Worm (Caenorhabditis elegans): Measurements from ENCODE around the gene myrf-2.

- TF ChIP-seq lsy-2 (tag; optimal IDR thresholded peaks at IDR 0.05) = no peak
- no peak for TF ChIP-seq R02D3.7 (tag; optimal IDR thresholded peaks at IDR 0.05)
- TF ChIP-seq ztf-11 (tag; optimal IDR thresholded peaks at IDR 0.05) = no peak
- TF ChIP-seq fos-1 (tag; optimal IDR thresholded peaks at IDR 0.05) = no peak
- no peak for TF ChIP-seq ceh-82 (tag; optimal IDR thresholded peaks at IDR 0.05)
- no peak for TF ChIP-seq nhr-237 (tag; optimal IDR thresholded peaks at IDR 0.05)
- no peak for TF ChIP-seq nhr-12 (tag; optimal IDR thresholded peaks at IDR 0.05)
- no peak for TF ChIP-seq lin-39 (tag; optimal IDR thresholded peaks at IDR 0.05)
- no peak for TF ChIP-seq sem-4 (tag; optimal IDR thresholded peaks at IDR 0.05)
- TF ChIP-seq dmd-4 (tag; optimal IDR thresholded peaks at IDR 0.05) = no peak
- no peak for TF ChIP-seq nhr-11 (tag; optimal IDR thresholded peaks at IDR 0.05)
Measured at ce11 chrX:10174683-10175082, 19.5 kb downstream of the myrf-2 start, which contains the start of gene C07A4.3.
